Worm (Caenorhabditis elegans): ENCODE data around the gene tmd-2.

DNA sequence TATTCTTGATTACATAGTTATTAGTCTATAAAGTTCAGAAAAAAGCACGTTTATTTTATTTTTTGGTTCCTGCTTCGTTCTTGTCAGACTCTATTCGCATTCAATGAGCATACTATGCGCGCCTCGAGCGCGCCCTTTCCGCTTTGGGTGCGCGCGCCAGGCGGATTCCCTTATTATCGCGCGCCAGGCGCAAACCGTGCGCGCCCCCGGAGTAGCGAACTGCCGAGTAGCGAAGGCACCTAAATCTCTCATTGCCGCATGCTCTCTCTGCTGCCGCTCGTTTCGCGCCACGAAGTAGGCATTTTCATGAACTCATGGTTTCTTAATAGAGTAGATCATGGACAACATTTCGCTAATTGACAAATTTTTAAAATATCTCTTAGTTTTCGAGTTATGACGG is 7.4 kb upstream of the tmd-2 start:
- no peak for TF ChIP-seq lin-13 (GFP tag; optimal IDR thresholded peaks at IDR 0.05)
- TF ChIP-seq ama-1 (optimal IDR thresholded peaks at IDR 0.05) = no peak
- TF ChIP-seq C34F6.9 (tag; optimal IDR thresholded peaks at IDR 0.05) = no peak
- no peak for TF ChIP-seq nhr-10 (tag; optimal IDR thresholded peaks at IDR 0.05)
- no peak for TF ChIP-seq lsy-2 (tag; optimal IDR thresholded peaks at IDR 0.05)
- TF ChIP-seq ztf-11 (tag; optimal IDR thresholded peaks at IDR 0.05) = no peak
- TF ChIP-seq mab-5 (tag; optimal IDR thresholded peaks at IDR 0.05) = no peak
- no peak for TF ChIP-seq alr-1 (tag; optimal IDR thresholded peaks at IDR 0.05)
- no peak for TF ChIP-seq mdl-1 (tag; optimal IDR thresholded peaks at IDR 0.05)
- no peak for TF ChIP-seq elt-3 (tag; optimal IDR thresholded peaks at IDR 0.05)
- TF ChIP-seq fos-1 (tag; optimal IDR thresholded peaks at IDR 0.05) = no peak
